Fruit fly (Drosophila melanogaster): ENCODE results near the gene CG1544.

CG1544 gene

DNA sequence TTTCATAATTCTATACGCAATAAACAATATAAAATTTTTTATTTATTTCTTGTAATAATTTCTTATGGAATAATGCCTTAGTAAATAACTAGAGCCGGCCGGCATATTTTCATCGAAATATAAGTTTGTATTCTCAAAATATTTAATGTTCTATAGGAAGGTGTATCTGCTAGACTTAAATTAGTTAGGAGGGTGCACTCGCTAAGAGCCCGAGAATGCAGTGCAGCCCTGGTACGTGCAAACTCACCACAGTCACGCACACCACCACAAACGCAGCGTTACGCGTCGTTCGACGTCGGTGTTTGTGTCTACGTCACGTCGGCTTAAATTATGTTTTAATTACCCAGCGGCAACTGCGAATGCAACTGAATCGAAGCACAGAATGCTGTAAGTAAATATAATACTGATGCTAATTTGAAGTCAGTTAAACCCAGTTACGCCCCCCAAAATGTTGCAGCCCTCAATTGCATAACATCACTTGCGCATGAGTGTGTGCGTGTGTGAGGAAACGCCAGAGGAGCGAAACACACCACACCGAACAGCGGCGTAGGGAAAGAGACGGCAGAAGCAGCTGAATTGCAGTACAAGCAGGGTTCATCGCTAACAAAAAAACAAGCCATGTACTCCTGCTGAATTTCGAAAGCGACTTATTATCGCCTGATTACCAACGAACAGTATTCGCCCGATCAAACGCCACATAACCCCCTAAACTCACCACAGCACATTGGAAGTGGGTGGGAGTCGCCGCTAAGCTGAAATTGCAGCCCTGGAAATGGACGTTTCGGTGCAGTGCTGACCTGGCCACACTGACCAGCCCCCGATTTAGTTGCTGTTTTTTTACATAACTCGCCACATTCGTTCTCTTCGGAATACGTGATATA, 24.0 kb downstream of the CG1544 start, which contains the start of gene CG12054 (continued):
- TF ChIP-seq Hr78 (GFP tag; optimal IDR thresholded peaks at IDR 0.05): no peak
- TF ChIP-seq CG15696 (tag; optimal IDR thresholded peaks at IDR 0.05): no peak
- TF ChIP-seq seq (GFP tag; IDR thresholded peaks at IDR 0.05): no peak
- no peak for TF ChIP-seq CG11456 (GFP tag; IDR thresholded peaks at IDR 0.05)
- peak; percentile 59 for TF ChIP-seq sd (tag; optimal IDR thresholded peaks at IDR 0.05)
- TF ChIP-seq CG14667 (GFP tag; IDR thresholded peaks at IDR 0.05): no peak
- TF ChIP-seq Pdp1 (GFP tag; optimal IDR thresholded peaks at IDR 0.05): peak in 1 of 2 experiments; percentile 100
- no peak for TF ChIP-seq CG8290 (GFP tag; optimal IDR thresholded peaks at IDR 0.05)
- peak; percentile 5 to 59 for TF ChIP-seq CG8290 (tag; optimal IDR thresholded peaks at IDR 0.05)
- peak; percentile 91 for TF ChIP-seq gfzf (GFP tag; optimal IDR thresholded peaks at IDR 0.05)
- no peak for TF ChIP-seq sens (GFP tag)
- no peak for TF ChIP-seq CG6175 (GFP tag; IDR thresholded peaks at IDR 0.05)
- TF ChIP-seq Ravus (GFP tag; IDR thresholded peaks at IDR 0.05): no peak
- TF ChIP-seq cwo (GFP tag; optimal IDR thresholded peaks at IDR 0.05): no peak
- peak; percentile 85 for TF ChIP-seq bigmax (GFP tag; optimal IDR thresholded peaks at IDR 0.05)
- TF ChIP-seq Elba2 (GFP tag; optimal IDR thresholded peaks at IDR 0.05): no peak
- peak; percentile 28 for TF ChIP-seq Ets97D (GFP tag; optimal IDR thresholded peaks at IDR 0.05)
- peak; percentile 2 for TF ChIP-seq phol (tag; optimal IDR thresholded peaks at IDR 0.05)
- no peak for TF ChIP-seq CkIIα-i1 (GFP tag; IDR thresholded peaks at IDR 0.05)
- peak; percentile 34 for TF ChIP-seq abd-A (tag; optimal IDR thresholded peaks at IDR 0.05)
- TF ChIP-seq Neu2 (GFP tag; optimal IDR thresholded peaks at IDR 0.05; ENCODE audit: borderline replicate concordance): no peak
- no peak for TF ChIP-seq CG32772 (GFP tag; IDR thresholded peaks at IDR 0.05)
- no peak for TF ChIP-seq CG8089 (GFP tag; optimal IDR thresholded peaks at IDR 0.05)

- TF ChIP-seq Lpt (GFP tag; optimal IDR thresholded peaks at IDR 0.05): no peak
- peak; percentile 34 for TF ChIP-seq CG13296 (GFP tag; optimal IDR thresholded peaks at IDR 0.05)
- TF ChIP-seq esg (GFP tag; conservative IDR thresholded peaks at IDR 0.05): no peak
- TF ChIP-seq CG12219 (GFP tag; optimal IDR thresholded peaks at IDR 0.05): no peak
- TF ChIP-seq CG8281 (tag; optimal IDR thresholded peaks at IDR 0.05): no peak
- TF ChIP-seq Fer1 (GFP tag; optimal IDR thresholded peaks at IDR 0.05): peak; percentile 31
- no peak for TF ChIP-seq Usf (GFP tag; optimal IDR thresholded peaks at IDR 0.05)
- TF ChIP-seq CG11560 (tag; IDR thresholded peaks at IDR 0.05): no peak
- TF ChIP-seq CG12659 (GFP tag; optimal IDR thresholded peaks at IDR 0.05): peak; percentile 20
- no peak for TF ChIP-seq onecut (GFP tag; IDR thresholded peaks at IDR 0.05)
- TF ChIP-seq CG30403 (GFP tag; optimal IDR thresholded peaks at IDR 0.05): no peak
- no peak for TF ChIP-seq bab2 (GFP tag; optimal IDR thresholded peaks at IDR 0.05)
- TF ChIP-seq pum (GFP tag; optimal IDR thresholded peaks at IDR 0.05): no peak
- TF ChIP-seq Sin3A (optimal IDR thresholded peaks at IDR 0.05): no peak
- no peak for TF ChIP-seq CG1792 (GFP tag; optimal IDR thresholded peaks at IDR 0.05)
- no peak for TF ChIP-seq ewg (GFP tag; optimal IDR thresholded peaks at IDR 0.05)
- TF ChIP-seq ase (GFP tag; IDR thresholded peaks at IDR 0.05): no peak
- no peak for TF ChIP-seq HmgZ (tag; optimal IDR thresholded peaks at IDR 0.05)
- no peak for TF ChIP-seq CG31224 (GFP tag; IDR thresholded peaks at IDR 0.05)
- no peak for TF ChIP-seq Taf1 (GFP tag; IDR thresholded peaks at IDR 0.05)
- TF ChIP-seq CG2116 (GFP tag; optimal IDR thresholded peaks at IDR 0.05): no peak
- TF ChIP-seq CG31365 (tag; optimal IDR thresholded peaks at IDR 0.05): no peak
- TF ChIP-seq corto (GFP tag; optimal IDR thresholded peaks at IDR 0.05): peak; percentile 38
- no peak for TF ChIP-seq CG10267 (tag; optimal IDR thresholded peaks at IDR 0.05)
- peak; percentile 15 for TF ChIP-seq MTF-1 (GFP tag; optimal IDR thresholded peaks at IDR 0.05; ENCODE audit: borderline replicate concordance)
- no peak for TF ChIP-seq caup (GFP tag; optimal IDR thresholded peaks at IDR 0.05; ENCODE audit: severe bottlenecking)
Measured at dm6 chr3R:31221337-31222047, 24.8 kb downstream of the CG1544 start.
